Worm (Caenorhabditis elegans): ENCODE measurements around the gene F27B3.8.

ce11 chrIII:6589499-6589898, 10.0 kb downstream of the F27B3.8 start:
- TF ChIP-seq nhr-237 (tag; optimal IDR thresholded peaks at IDR 0.05) (no peak), lin-15B (tag; optimal IDR thresholded peaks at IDR 0.05) (no peak), unc-62 (GFP tag; optimal IDR thresholded peaks at IDR 0.05) (no peak), lin-39 (tag; optimal IDR thresholded peaks at IDR 0.05) (no peak), ztf-4 (tag; optimal IDR thresholded peaks at IDR 0.05) (no peak), mdl-1 (tag; optimal IDR thresholded peaks at IDR 0.05) (no peak), jun-1 (tag; optimal IDR thresholded peaks at IDR 0.05) (no peak), skn-1 (tag; optimal IDR thresholded peaks at IDR 0.05) (no peak), fkh-10 (GFP tag; optimal IDR thresholded peaks at IDR 0.05) (no peak), nhr-28 (tag; optimal IDR thresholded peaks at IDR 0.05) (no peak), ces-1 (GFP tag; optimal IDR thresholded peaks at IDR 0.05) (no peak), ztf-11 (tag; optimal IDR thresholded peaks at IDR 0.05) (no peak)
